Worm (Caenorhabditis elegans) whole organism, L1 larva: ENCODE data around the gene mom-1.

Experiments
- C04F5.9 ChIP-seq: sonication (generic microtip); optimal IDR thresholded peaks from 2 replicates; lab custom pipeline; 2016; ENCODE audit warnings: missing genetic modification characterization, missing compliant biosample characterization
- C16A3.4 ChIP-seq: fragments of 150-350 bp; optimal IDR thresholded peaks from 2 replicates; lab custom pipeline; 2014; ENCODE audit warnings: missing biosample characterization, missing genetic modification characterization
- C34B4.2 ChIP-seq: sonication (generic microtip); optimal IDR thresholded peaks from 2 replicates; lab custom pipeline; 2017; ENCODE audit warnings: mild to moderate bottlenecking, missing genetic modification characterization, missing compliant biosample characterization
- aly-2 ChIP-seq: fragments of 150-350 bp; optimal IDR thresholded peaks from 2 replicates; lab custom pipeline; 2014; ENCODE audit warnings: missing biosample characterization, missing genetic modification characterization
- ceh-8 ChIP-seq: fragments of 200-800 bp; sonication (Bioruptor generic); optimal IDR thresholded peaks from 2 replicates; lab custom pipeline; 2018; ENCODE audit warnings: mild to moderate bottlenecking, missing genetic modification characterization, moderate library complexity, missing compliant biosample characterization
- ceh-88 ChIP-seq: fragments of 200-800 bp; sonication (Bioruptor generic); IDR thresholded peaks from 2 replicates; pipeline ENCODE4 v1.3.6; 2022; ENCODE audit warnings: missing genetic modification characterization, missing compliant biosample characterization
- ceh-90 ChIP-seq: sonication (generic microtip); optimal IDR thresholded peaks from 2 replicates; lab custom pipeline; 2016; ENCODE audit warnings: missing genetic modification characterization, missing compliant biosample characterization
- ces-1 ChIP-seq: fragments of 150-350 bp; optimal IDR thresholded peaks from 2 replicates; lab custom pipeline; 2014; ENCODE audit warnings: missing biosample characterization, missing genetic modification reagents, missing genetic modification characterization
- efl-1 ChIP-seq, 4 experiments: fragments of 150-350 bp; optimal IDR thresholded peaks in 3 of 4; peaks in 1 of 4; 1 replicate in 1 of 4; 2 replicates in 3 of 4; lab custom pipeline; 2014; ENCODE audit warnings: missing biosample characterization in 2 of 4, missing genetic modification characterization in 2 of 4, missing genetic modification reagents in 2 of 4
- egl-13 ChIP-seq: sonication (generic microtip); optimal IDR thresholded peaks from 2 replicates; lab custom pipeline; 2016; ENCODE audit warnings: missing genotype, missing genetic modification reagents, missing genetic modification characterization, missing compliant biosample characterization
- elt-2 ChIP-seq: sonication (generic microtip); optimal IDR thresholded peaks from 2 replicates; lab custom pipeline; 2016; ENCODE audit warnings: missing genetic modification characterization, mild to moderate bottlenecking, inconsistent platforms, missing compliant biosample characterization, missing genetic modification reagents
- ets-5 ChIP-seq: fragments of 200-800 bp; sonication (Bioruptor generic); IDR thresholded peaks from 2 replicates; pipeline ENCODE4 v1.3.6; 2022; ENCODE audit warnings: missing genetic modification characterization, missing compliant biosample characterization
- fkh-8 ChIP-seq: sonication (generic microtip); optimal IDR thresholded peaks from 2 replicates; lab custom pipeline; 2016; ENCODE audit warnings: mild to moderate bottlenecking, missing genetic modification characterization, missing compliant biosample characterization
- fos-1 ChIP-seq: fragments of 150-350 bp; optimal IDR thresholded peaks from 2 replicates; lab custom pipeline; 2014; ENCODE audit warnings: missing biosample characterization, missing genetic modification characterization
- grh-1 ChIP-seq: fragments of 200-800 bp; sonication (Bioruptor generic); IDR thresholded peaks from 2 replicates; pipeline ENCODE4 v1.3.6; 2022; ENCODE audit warnings: missing genetic modification reagents, missing genetic modification characterization, missing compliant biosample characterization
- lin-14 ChIP-seq: fragments of 200-800 bp; sonication (Bioruptor generic); optimal IDR thresholded peaks from 2 replicates; lab custom pipeline; 2018; ENCODE audit warnings: mild to moderate bottlenecking, missing genetic modification characterization, moderate library complexity, missing compliant biosample characterization
- lin-35 ChIP-seq, 2 experiments: fragments of 150-350 bp; optimal IDR thresholded peaks; 2 replicates each; lab custom pipeline; 2014; ENCODE audit warnings: missing biosample characterization in 2 of 2, missing genetic modification characterization in 2 of 2, missing genetic modification reagents in 2 of 2
- mef-2 ChIP-seq: fragments of 150-350 bp; optimal IDR thresholded peaks from 2 replicates; lab custom pipeline; 2014; ENCODE audit warnings: missing biosample characterization, missing genetic modification characterization
- mep-1 ChIP-seq: fragments of 150-350 bp; optimal IDR thresholded peaks from 2 replicates; lab custom pipeline; 2014; ENCODE audit warnings: missing biosample characterization, missing genetic modification characterization
- nhr-11 ChIP-seq: fragments of 150-350 bp; optimal IDR thresholded peaks from 2 replicates; lab custom pipeline; 2014; ENCODE audit warnings: missing biosample characterization, missing genetic modification characterization
- nhr-12 ChIP-seq: sonication (generic microtip); optimal IDR thresholded peaks from 2 replicates; lab custom pipeline; 2017; ENCODE audit warnings: missing biosample characterization, missing genetic modification characterization
- nhr-20 ChIP-seq: sonication (generic microtip); optimal IDR thresholded peaks from 2 replicates; lab custom pipeline; 2016; ENCODE audit warnings: mild to moderate bottlenecking, missing genetic modification characterization, missing compliant biosample characterization
- nhr-237 ChIP-seq: fragments of 150-350 bp; optimal IDR thresholded peaks from 2 replicates; lab custom pipeline; 2014; ENCODE audit warnings: missing biosample characterization, missing genetic modification characterization
- nhr-28 ChIP-seq: fragments of 150-350 bp; optimal IDR thresholded peaks from 2 replicates; lab custom pipeline; 2014; ENCODE audit warnings: missing biosample characterization, missing genetic modification characterization
- nhr-71 ChIP-seq: sonication (generic microtip); optimal IDR thresholded peaks from 2 replicates; lab custom pipeline; 2016; ENCODE audit warnings: mild to moderate bottlenecking, missing genetic modification characterization, moderate library complexity, missing compliant biosample characterization
- nhr-76 ChIP-seq: sonication (generic microtip); optimal IDR thresholded peaks from 2 replicates; lab custom pipeline; 2017; ENCODE audit warnings: missing biosample characterization, missing genetic modification characterization
- nhr-77 ChIP-seq: fragments of 150-350 bp; optimal IDR thresholded peaks from 2 replicates; lab custom pipeline; 2014; ENCODE audit warnings: missing biosample characterization, missing genetic modification characterization
- nhr-90 ChIP-seq: sonication (generic microtip); optimal IDR thresholded peaks from 2 replicates; lab custom pipeline; 2016; ENCODE audit warnings: mild to moderate bottlenecking, missing genetic modification characterization, missing compliant biosample characterization; ENCODE audit not compliant: poor library complexity
- pag-3 ChIP-seq: sonication (generic microtip); optimal IDR thresholded peaks from 2 replicates; lab custom pipeline; 2017; ENCODE audit warnings: missing genetic modification characterization, mild to moderate bottlenecking, missing compliant biosample characterization, antibody characterized with exemption, borderline replicate concordance; ENCODE audit not compliant: insufficient read depth
- pax-3 ChIP-seq: fragments of 200-800 bp; sonication (Bioruptor generic); optimal IDR thresholded peaks from 2 replicates; lab custom pipeline; 2018; ENCODE audit warnings: mild to moderate bottlenecking, missing genetic modification characterization, moderate library complexity, missing compliant biosample characterization
- pqm-1 ChIP-seq: sonication (generic microtip); optimal IDR thresholded peaks from 3 replicates; lab custom pipeline; 2017; ENCODE audit warnings: missing biosample characterization, missing genetic modification characterization
- skn-1 ChIP-seq: fragments of 150-350 bp; optimal IDR thresholded peaks from 2 replicates; lab custom pipeline; 2014; ENCODE audit warnings: missing biosample characterization, missing genetic modification characterization
- snu-23 ChIP-seq: sonication (generic microtip); optimal IDR thresholded peaks from 2 replicates; lab custom pipeline; 2016; ENCODE audit warnings: missing genetic modification characterization, missing compliant biosample characterization
- sptf-1 ChIP-seq: fragments of 150-350 bp; optimal IDR thresholded peaks from 2 replicates; lab custom pipeline; 2014; ENCODE audit warnings: missing biosample characterization, missing genetic modification characterization
- swsn-7 ChIP-seq: sonication (generic microtip); optimal IDR thresholded peaks from 2 replicates; lab custom pipeline; 2016; ENCODE audit warnings: missing genetic modification characterization, missing compliant biosample characterization
- tlp-1 ChIP-seq: fragments of 150-350 bp; optimal IDR thresholded peaks from 2 replicates; lab custom pipeline; 2014; ENCODE audit warnings: missing biosample characterization, missing genetic modification characterization
- zip-4 ChIP-seq: fragments of 200-800 bp; sonication (Bioruptor generic); optimal IDR thresholded peaks from 2 replicates; lab custom pipeline; 2018; ENCODE audit warnings: mild to moderate bottlenecking, missing genetic modification characterization, moderate library complexity, missing compliant biosample characterization

Gene mom-1

ce11 chrX:6334602-6335001, 41.7 kb downstream of the mom-1 start:
- TF ChIP-seq ceh-8 (GFP tag; lab: Kevin White, UChicago) (no peak), nhr-28 (tag; lab: Kevin White, UChicago) (no peak), lin-14 (GFP tag; lab: Kevin White, UChicago) (no peak), snu-23 (GFP tag; lab: Kevin White, UChicago) (no peak), nhr-11 (tag; lab: Kevin White, UChicago) (no peak), ets-5 (no peak), nhr-237 (tag; lab: Kevin White, UChicago) (no peak), skn-1 (tag; lab: Kevin White, UChicago) (no peak)

ce11 chrX:6337338-6337737, 44.4 kb downstream of the mom-1 start:
- TF ChIP-seq fkh-8 (tag; lab: Kevin White, UChicago): no peak
- TF ChIP-seq zip-4: no peak
- no peak for TF ChIP-seq mep-1
- TF ChIP-seq ces-1 (GFP tag; lab: Kevin White, UChicago): no peak
- TF ChIP-seq sptf-1 (tag; lab: Kevin White, UChicago): no peak
- no peak for TF ChIP-seq aly-2 (tag; lab: Kevin White, UChicago)
- TF ChIP-seq C34B4.2 (tag; lab: Kevin White, UChicago): no peak

ce11 chrX:6337951-6338350, 45.0 kb downstream of the mom-1 start, which contains the start of gene C03B1.13:
Gene C03B1.13, minus strand, starts transcription at chrX:6338051.
- no peak for TF ChIP-seq tlp-1 (tag; lab: Kevin White, UChicago)
- no peak for TF ChIP-seq nhr-12
- TF ChIP-seq pqm-1 (tag; lab: Kevin White, UChicago): no peak
- TF ChIP-seq nhr-71 (tag; lab: Kevin White, UChicago): no peak

DNA sequence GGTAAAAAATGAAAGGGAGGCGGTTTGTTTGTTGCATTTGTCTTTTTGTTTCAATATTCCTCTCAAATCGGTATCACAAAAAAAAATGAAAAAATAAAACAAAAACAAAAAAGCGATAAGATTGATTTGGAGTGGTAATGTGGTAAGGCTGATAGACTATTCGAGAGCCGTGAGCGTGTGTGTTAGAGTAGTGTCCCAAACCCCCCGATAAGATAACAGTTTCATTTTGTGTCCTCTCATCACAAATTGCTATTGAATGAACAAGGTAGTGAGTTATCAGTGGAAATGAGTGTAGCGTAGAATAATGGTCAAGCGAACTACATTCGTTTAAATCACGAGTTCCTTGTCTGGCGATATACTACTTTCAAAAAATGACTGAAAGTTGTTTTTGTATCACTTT, 45.5 kb downstream of the mom-1 start:
- no peak for TF ChIP-seq ets-5
- TF ChIP-seq fos-1: no peak
- TF ChIP-seq egl-13 (tag; lab: Kevin White, UChicago): no peak
- no peak for TF ChIP-seq nhr-77 (tag; lab: Kevin White, UChicago)
- peak; percentile 41 for TF ChIP-seq nhr-20 (tag; lab: Kevin White, UChicago)
- no peak for TF ChIP-seq C04F5.9 (tag; lab: Kevin White, UChicago)
- TF ChIP-seq nhr-28 (tag; lab: Kevin White, UChicago): no peak
- TF ChIP-seq ceh-90 (tag; lab: Kevin White, UChicago): no peak
- no peak for TF ChIP-seq C16A3.4 (tag; lab: Kevin White, UChicago)
- TF ChIP-seq elt-2 (tag; lab: Kevin White, UChicago): peak; percentile 95
- TF ChIP-seq zip-4: no peak
- no peak for TF ChIP-seq fkh-8 (tag; lab: Kevin White, UChicago)
- no peak for TF ChIP-seq pax-3 (tag; lab: Kevin White, UChicago)
- no peak for TF ChIP-seq pag-3
- peak; percentile 38 for TF ChIP-seq nhr-90 (tag; lab: Kevin White, UChicago)
- peak; percentile 20 for TF ChIP-seq pqm-1 (tag; lab: Kevin White, UChicago)
- TF ChIP-seq swsn-7 (tag; lab: Kevin White, UChicago): no peak
- no peak for TF ChIP-seq mef-2 (tag; lab: Kevin White, UChicago)
- no peak for TF ChIP-seq grh-1 (GFP tag; lab: Robert Waterston, UW)
- TF ChIP-seq efl-1 (optimal IDR thresholded peaks at IDR 0.05; lab: Kevin White, UChicago): no peak
- peak in 1 of 2 experiments; percentile 38 for TF ChIP-seq efl-1 (GFP tag; optimal IDR thresholded peaks at IDR 0.05 in 1 of 2; lab: Kevin White, UChicago)
- peak; percentile 15 for TF ChIP-seq nhr-71 (tag; lab: Kevin White, UChicago)
- no peak for TF ChIP-seq ceh-88
- TF ChIP-seq skn-1 (tag; lab: Kevin White, UChicago): no peak
- peak in 1 of 2 experiments; percentile 45 for TF ChIP-seq lin-35 (GFP tag; optimal IDR thresholded peaks at IDR 0.05; lab: Kevin White, UChicago)
- TF ChIP-seq tlp-1 (tag; lab: Kevin White, UChicago): peak; percentile 15
- no peak for TF ChIP-seq nhr-12
- no peak for TF ChIP-seq nhr-76 (tag; lab: Kevin White, UChicago)
- TF ChIP-seq, all 84 proteins: peak for 8
